Worm (Caenorhabditis elegans): ENCODE measurements around the gene K03B4.6.
A peak's percentile ranks its signal among the peaks of the same experiment; 100 is the strongest.

Gene K03B4.6

ce11 chrV:4649649-4650384, 26.2 kb downstream of the K03B4.6 start:
- TF ChIP-seq flt-1 (GFP tag; IDR thresholded peaks at IDR 0.05): no peak
- no peak for TF ChIP-seq sea-1 (GFP tag; conservative IDR thresholded peaks at IDR 0.05)
- no peak for TF ChIP-seq hnd-1 (tag; optimal IDR thresholded peaks at IDR 0.05)
- no peak for TF ChIP-seq aly-1 (tag; optimal IDR thresholded peaks at IDR 0.05)
- TF ChIP-seq F13C5.2 (tag; optimal IDR thresholded peaks at IDR 0.05): no peak
- no peak for TF ChIP-seq tbx-37 (GFP tag; conservative IDR thresholded peaks at IDR 0.05)
- TF ChIP-seq ama-1 (optimal IDR thresholded peaks at IDR 0.05): no peak
- TF ChIP-seq scrt-1 (GFP tag; IDR thresholded peaks at IDR 0.05): no peak
- TF ChIP-seq pes-1 (GFP tag; IDR thresholded peaks at IDR 0.05): no peak
- no peak for TF ChIP-seq ets-7 (tag; optimal IDR thresholded peaks at IDR 0.05)
- no peak for TF ChIP-seq B0310.2 (tag; optimal IDR thresholded peaks at IDR 0.05)
- TF ChIP-seq hmg-4 (GFP tag; optimal IDR thresholded peaks at IDR 0.05): no peak
- no peak for TF ChIP-seq ceh-36 (tag; optimal IDR thresholded peaks at IDR 0.05)
- TF ChIP-seq ceh-13 (GFP tag; optimal IDR thresholded peaks at IDR 0.05): no peak
- TF ChIP-seq tbx-11 (GFP tag; IDR thresholded peaks at IDR 0.05): no peak
- TF ChIP-seq hmbx-1 (tag; optimal IDR thresholded peaks at IDR 0.05): no peak
- no peak for TF ChIP-seq tra-4 (tag; optimal IDR thresholded peaks at IDR 0.05)

- no peak for TF ChIP-seq ets-7 (tag; optimal IDR thresholded peaks at IDR 0.05)
- no peak for TF ChIP-seq F13C5.2 (tag; optimal IDR thresholded peaks at IDR 0.05)
- TF ChIP-seq tra-4 (tag; optimal IDR thresholded peaks at IDR 0.05): no peak
- TF ChIP-seq B0310.2 (tag; optimal IDR thresholded peaks at IDR 0.05): no peak
- no peak for TF ChIP-seq ceh-36 (tag; optimal IDR thresholded peaks at IDR 0.05)
- TF ChIP-seq hnd-1 (tag; optimal IDR thresholded peaks at IDR 0.05): no peak
- TF ChIP-seq ceh-13 (GFP tag; optimal IDR thresholded peaks at IDR 0.05): no peak
- TF ChIP-seq pes-1 (GFP tag; IDR thresholded peaks at IDR 0.05): no peak
- no peak for TF ChIP-seq aly-1 (tag; optimal IDR thresholded peaks at IDR 0.05)
- TF ChIP-seq flt-1 (GFP tag; IDR thresholded peaks at IDR 0.05): no peak
- no peak for TF ChIP-seq hmbx-1 (tag; optimal IDR thresholded peaks at IDR 0.05)
- no peak for TF ChIP-seq tbx-37 (GFP tag; conservative IDR thresholded peaks at IDR 0.05)
- no peak for TF ChIP-seq sea-1 (GFP tag; conservative IDR thresholded peaks at IDR 0.05)
- no peak for TF ChIP-seq hmg-4 (GFP tag; optimal IDR thresholded peaks at IDR 0.05)
- TF ChIP-seq tbx-11 (GFP tag; IDR thresholded peaks at IDR 0.05): no peak
- TF ChIP-seq scrt-1 (GFP tag; IDR thresholded peaks at IDR 0.05): no peak
- no peak for TF ChIP-seq ama-1 (optimal IDR thresholded peaks at IDR 0.05)
Measured at ce11 chrV:4648527-4648926, 27.5 kb downstream of the K03B4.6 start, which contains the start of gene F41F3.8. Gene F41F3.8, plus strand, starts transcription at chrV:4648827.

ce11 chrV:4647857-4648256, 28.1 kb downstream of the K03B4.6 start, which contains the start of gene F41F3.3:
Gene F41F3.3, minus strand, starts transcription at chrV:4648239.
- TF ChIP-seq hmg-4 (GFP tag; optimal IDR thresholded peaks at IDR 0.05): peak; percentile 33
- TF ChIP-seq aly-1 (tag; optimal IDR thresholded peaks at IDR 0.05): peak; percentile 47
- TF ChIP-seq B0310.2 (tag; optimal IDR thresholded peaks at IDR 0.05): no peak
- no peak for TF ChIP-seq ets-7 (tag; optimal IDR thresholded peaks at IDR 0.05)
- peak; percentile 76 for TF ChIP-seq scrt-1 (GFP tag; IDR thresholded peaks at IDR 0.05)

- no peak for TF ChIP-seq F13C5.2 (tag; optimal IDR thresholded peaks at IDR 0.05)
- no peak for TF ChIP-seq pes-1 (GFP tag; IDR thresholded peaks at IDR 0.05)
- no peak for TF ChIP-seq B0310.2 (tag; optimal IDR thresholded peaks at IDR 0.05)
Measured at ce11 chrV:4647279-4647819, 28.6 kb downstream of the K03B4.6 start.

- no peak for TF ChIP-seq B0310.2 (tag; optimal IDR thresholded peaks at IDR 0.05)
- TF ChIP-seq tra-4 (tag; optimal IDR thresholded peaks at IDR 0.05): no peak
- TF ChIP-seq ceh-13 (GFP tag; optimal IDR thresholded peaks at IDR 0.05): no peak
- TF ChIP-seq aly-1 (tag; optimal IDR thresholded peaks at IDR 0.05): no peak
- TF ChIP-seq hmbx-1 (tag; optimal IDR thresholded peaks at IDR 0.05): no peak
- no peak for TF ChIP-seq hnd-1 (tag; optimal IDR thresholded peaks at IDR 0.05)
- no peak for TF ChIP-seq F13C5.2 (tag; optimal IDR thresholded peaks at IDR 0.05)
- no peak for TF ChIP-seq flt-1 (GFP tag; IDR thresholded peaks at IDR 0.05)
- no peak for TF ChIP-seq tbx-37 (GFP tag; conservative IDR thresholded peaks at IDR 0.05)
- TF ChIP-seq pes-1 (GFP tag; IDR thresholded peaks at IDR 0.05): no peak
- no peak for TF ChIP-seq sea-1 (GFP tag; conservative IDR thresholded peaks at IDR 0.05)
- TF ChIP-seq scrt-1 (GFP tag; IDR thresholded peaks at IDR 0.05): no peak
- TF ChIP-seq ceh-36 (tag; optimal IDR thresholded peaks at IDR 0.05): no peak
- TF ChIP-seq tbx-11 (GFP tag; IDR thresholded peaks at IDR 0.05): no peak
- no peak for TF ChIP-seq ama-1 (optimal IDR thresholded peaks at IDR 0.05)
- no peak for TF ChIP-seq hmg-4 (GFP tag; optimal IDR thresholded peaks at IDR 0.05)
- no peak for TF ChIP-seq ets-7 (tag; optimal IDR thresholded peaks at IDR 0.05)
Measured at ce11 chrV:4642691-4643090, 33.3 kb downstream of the K03B4.6 start, which contains the start of gene soc-1. Gene soc-1, plus strand, starts transcription at chrV:4642952.

- TF ChIP-seq hmbx-1 (tag; optimal IDR thresholded peaks at IDR 0.05) (no peak), scrt-1 (GFP tag; IDR thresholded peaks at IDR 0.05) (no peak), tbx-37 (GFP tag; conservative IDR thresholded peaks at IDR 0.05) (no peak), ets-7 (tag; optimal IDR thresholded peaks at IDR 0.05) (no peak), pes-1 (GFP tag; IDR thresholded peaks at IDR 0.05) (no peak), ceh-13 (GFP tag; optimal IDR thresholded peaks at IDR 0.05) (no peak), ceh-36 (tag; optimal IDR thresholded peaks at IDR 0.05) (no peak), F13C5.2 (tag; optimal IDR thresholded peaks at IDR 0.05) (no peak), aly-1 (tag; optimal IDR thresholded peaks at IDR 0.05) (no peak), B0310.2 (tag; optimal IDR thresholded peaks at IDR 0.05) (no peak), tbx-11 (GFP tag; IDR thresholded peaks at IDR 0.05) (no peak), flt-1 (GFP tag; IDR thresholded peaks at IDR 0.05) (no peak)
Measured at ce11 chrV:4640501-4641150, 35.4 kb downstream of the K03B4.6 start.

- no peak for TF ChIP-seq flt-1 (GFP tag; IDR thresholded peaks at IDR 0.05)
- TF ChIP-seq hmbx-1 (tag; optimal IDR thresholded peaks at IDR 0.05): no peak
- TF ChIP-seq tbx-11 (GFP tag; IDR thresholded peaks at IDR 0.05): no peak
- no peak for TF ChIP-seq scrt-1 (GFP tag; IDR thresholded peaks at IDR 0.05)
Measured at ce11 chrV:4637153-4637552, 38.8 kb downstream of the K03B4.6 start.

All from whole organism, early embryonic.